Fruit fly (Drosophila melanogaster) whole organism, embryonic: ENCODE results near the gene unc-4.

Source experiments
- CG11560 ChIP-seq: fragments of 200-800 bp; sonication (Bioruptor generic); IDR thresholded peaks from 3 replicates; pipeline ENCODE4 v1.3.6; 2022; ENCODE audit warnings: missing biosample characterization, missing genetic modification characterization
- CG12071 ChIP-seq: fragments of 200-800 bp; sonication (Bioruptor generic); optimal IDR thresholded peaks from 3 replicates; lab custom pipeline; 2018; ENCODE audit warnings: missing biosample characterization, mild to moderate bottlenecking, missing genetic modification characterization
- CG13123 ChIP-seq: fragments of 200-800 bp; sonication (Bioruptor generic); optimal IDR thresholded peaks from 2 replicates; lab custom pipeline; 2016; ENCODE audit warnings: missing biosample characterization, missing genetic modification characterization
- CG1647 ChIP-seq: fragments of 200-800 bp; sonication (Bioruptor generic); optimal IDR thresholded peaks from 3 replicates; lab custom pipeline; 2016; ENCODE audit warnings: missing biosample characterization, missing genetic modification characterization
- CG1792 ChIP-seq: fragments of 200-800 bp; sonication (Bioruptor generic); optimal IDR thresholded peaks from 2 replicates; lab custom pipeline; 2016; ENCODE audit warnings: missing biosample characterization, missing genetic modification characterization
- CG2678 ChIP-seq: fragments of 200-800 bp; sonication (Bioruptor generic); optimal IDR thresholded peaks from 3 replicates; lab custom pipeline; 2019; ENCODE audit warnings: missing biosample characterization, mild to moderate bottlenecking, missing genetic modification characterization, moderate library complexity
- CG2889 ChIP-seq: fragments of 200-800 bp; sonication (Bioruptor generic); IDR thresholded peaks from 3 replicates; pipeline ENCODE4 v1.3.6; 2022; ENCODE audit warnings: missing biosample characterization, missing genetic modification characterization
- CG31441 ChIP-seq: fragments of 200-800 bp; sonication (Bioruptor generic); IDR thresholded peaks from 2 replicates; pipeline ENCODE4 v1.3.6; 2022; ENCODE audit warnings: missing biosample characterization, missing genetic modification characterization
- CG3995 ChIP-seq: fragments of 200-800 bp; sonication (Bioruptor generic); optimal IDR thresholded peaks from 3 replicates; lab custom pipeline; 2016; ENCODE audit warnings: missing biosample characterization, missing genetic modification characterization
- CG4328 ChIP-seq: fragments of 200-800 bp; sonication (Bioruptor generic); optimal IDR thresholded peaks from 3 replicates; lab custom pipeline; 2017; ENCODE audit warnings: missing biosample characterization, missing genetic modification reagents, missing genetic modification characterization
- CG43689 ChIP-seq: fragments of 200-800 bp; sonication (Bioruptor generic); IDR thresholded peaks from 2 replicates; pipeline ENCODE4 v1.3.6; 2022; ENCODE audit warnings: missing biosample characterization, missing genetic modification characterization
- CG6272 ChIP-seq: fragments of 200-800 bp; sonication (Bioruptor generic); IDR thresholded peaks from 2 replicates; pipeline ENCODE4 v1.3.6; 2022; ENCODE audit warnings: missing biosample characterization, missing genetic modification characterization
- CG6654 ChIP-seq: fragments of 200-800 bp; sonication (Bioruptor generic); optimal IDR thresholded peaks from 2 replicates; lab custom pipeline; 2017; ENCODE audit warnings: missing biosample characterization, mild to moderate bottlenecking, missing genetic modification characterization
- CG8359 ChIP-seq: fragments of 200-800 bp; sonication (Bioruptor generic); optimal IDR thresholded peaks from 2 replicates; lab custom pipeline; 2017; ENCODE audit warnings: missing biosample characterization, mild to moderate bottlenecking, missing genetic modification characterization, borderline replicate concordance
- Deaf1 ChIP-seq: fragments of 200-800 bp; optimal IDR thresholded peaks from 3 replicates; lab custom pipeline; 2019; ENCODE audit warnings: missing biosample characterization, mild to moderate bottlenecking, missing genetic modification characterization, moderate library complexity
- Dek ChIP-seq: fragments of 200-800 bp; sonication (Bioruptor generic); optimal IDR thresholded peaks from 3 replicates; lab custom pipeline; 2019; ENCODE audit warnings: missing biosample characterization, mild to moderate bottlenecking, missing genetic modification characterization, moderate library complexity
- Dref ChIP-seq: fragments of 200-800 bp; sonication (Bioruptor generic); IDR thresholded peaks from 2 replicates; pipeline ENCODE4 v1.3.6; 2022; ENCODE audit warnings: missing biosample characterization, missing genetic modification characterization
- Gug ChIP-seq: fragments of 200-800 bp; sonication (Bioruptor generic); IDR thresholded peaks from 4 replicates; pipeline ENCODE4 v1.3.6; 2022; ENCODE audit warnings: missing biosample characterization, missing genetic modification characterization
- Max ChIP-seq: fragments of 200-800 bp; sonication (Bioruptor generic); optimal IDR thresholded peaks from 2 replicates; lab custom pipeline; 2016; ENCODE audit warnings: missing biosample characterization, mild to moderate bottlenecking, missing genetic modification characterization
- Mrtf ChIP-seq: fragments of 200-800 bp; sonication (Bioruptor generic); IDR thresholded peaks from 3 replicates; pipeline ENCODE4 v1.3.6; 2022; ENCODE audit warnings: missing biosample characterization, missing genetic modification characterization
- NFAT ChIP-seq: fragments of 200-800 bp; sonication (Bioruptor generic); IDR thresholded peaks from 2 replicates; pipeline ENCODE4 v1.3.6; 2022; ENCODE audit warnings: missing biosample characterization, missing genetic modification characterization
- Pdp1 ChIP-seq, 2 experiments: fragments of 200-800 bp; sonication (Bioruptor generic); optimal IDR thresholded peaks; 3 replicates each; lab custom pipeline; 2016; ENCODE audit warnings: missing biosample characterization in 2 of 2, missing genetic modification characterization in 2 of 2, mild to moderate bottlenecking in 1 of 2, moderate library complexity in 1 of 2
- Poxn ChIP-seq: fragments of 200-800 bp; sonication (Bioruptor generic); IDR thresholded peaks from 2 replicates; pipeline ENCODE4 v1.3.6; 2022; ENCODE audit warnings: missing biosample characterization, missing genetic modification characterization
- Scr ChIP-seq: fragments of 200-800 bp; sonication (Bioruptor generic); IDR thresholded peaks from 2 replicates; pipeline ENCODE4 v1.3.6; 2022; ENCODE audit warnings: missing biosample characterization, missing genetic modification characterization; ENCODE audit not compliant: partially characterized antibody
- Sry-δ ChIP-seq: fragments of 200-800 bp; sonication (Bioruptor generic); optimal IDR thresholded peaks from 2 replicates; lab custom pipeline; 2016; ENCODE audit warnings: missing biosample characterization, missing genetic modification characterization
- Ssrp ChIP-seq: fragments of 200-800 bp; sonication (Bioruptor generic); optimal IDR thresholded peaks from 2 replicates; lab custom pipeline; 2018; ENCODE audit warnings: missing biosample characterization, mild to moderate bottlenecking, missing genetic modification characterization, moderate library complexity
- Taf1 ChIP-seq: fragments of 200-800 bp; sonication (Bioruptor generic); IDR thresholded peaks from 2 replicates; pipeline ENCODE4 v1.3.6; 2022; ENCODE audit warnings: missing biosample characterization, missing genetic modification characterization
- YL-1 ChIP-seq: fragments of 200-800 bp; sonication (Bioruptor generic); optimal IDR thresholded peaks from 3 replicates; lab custom pipeline; 2017; ENCODE audit warnings: missing biosample characterization, mild to moderate bottlenecking, missing genetic modification characterization
- ato ChIP-seq: fragments of 200-800 bp; sonication (Bioruptor generic); IDR thresholded peaks from 2 replicates; pipeline ENCODE4 v1.3.6; 2022; ENCODE audit warnings: missing biosample characterization, missing genetic modification characterization; ENCODE audit not compliant: partially characterized antibody
- az2 ChIP-seq: fragments of 200-800 bp; sonication (Bioruptor generic); optimal IDR thresholded peaks from 3 replicates; lab custom pipeline; 2016; ENCODE audit warnings: missing biosample characterization, missing genetic modification characterization
- cad ChIP-seq: fragments of >200 bp; optimal IDR thresholded peaks from 2 replicates; lab custom pipeline; 2017; ENCODE audit warnings: missing biosample characterization, missing genetic modification characterization
- chinmo ChIP-seq: fragments of 200-800 bp; sonication (Bioruptor generic); IDR thresholded peaks from 4 replicates; pipeline ENCODE4 v1.3.6; 2022; ENCODE audit warnings: missing biosample characterization, missing genetic modification characterization; ENCODE audit not compliant: partially characterized antibody
- cwo ChIP-seq: fragments of 200-800 bp; sonication (Bioruptor generic); optimal IDR thresholded peaks from 3 replicates; lab custom pipeline; 2017; ENCODE audit warnings: missing biosample characterization, missing genetic modification characterization, mild to moderate bottlenecking, moderate library complexity, missing genetic modification reagents
- ems ChIP-seq: fragments of 200-800 bp; sonication (Bioruptor generic); optimal IDR thresholded peaks from 3 replicates; lab custom pipeline; 2016; ENCODE audit warnings: missing biosample characterization, missing genetic modification characterization
- esg ChIP-seq: fragments of 200-800 bp; sonication (Bioruptor generic); conservative IDR thresholded peaks from 2 replicates; pipeline ENCODE4 v1.3.6; 2022; ENCODE audit warnings: missing biosample characterization, missing genetic modification characterization
- ewg ChIP-seq: fragments of 200-800 bp; sonication (Bioruptor generic); optimal IDR thresholded peaks from 3 replicates; lab custom pipeline; 2017; ENCODE audit warnings: mild to moderate bottlenecking, missing biosample characterization, missing genetic modification reagents, missing genetic modification characterization
- ftz-f1 ChIP-seq: fragments of 200-800 bp; sonication (Bioruptor generic); optimal IDR thresholded peaks from 2 replicates; lab custom pipeline; 2016; ENCODE audit warnings: missing biosample characterization, missing genetic modification characterization
- gem ChIP-seq: fragments of 200-800 bp; sonication (Bioruptor generic); optimal IDR thresholded peaks from 2 replicates; lab custom pipeline; 2019; ENCODE audit warnings: missing biosample characterization, mild to moderate bottlenecking, missing genetic modification characterization, moderate library complexity
- hkb ChIP-seq, 2 experiments: fragments of 200-800 bp in 1 of 2; fragments of >200 bp in 1 of 2; sonication (Bioruptor generic) in 1 of 2; IDR thresholded peaks in 1 of 2; optimal IDR thresholded peaks in 1 of 2; 2 replicates each; pipeline versions ENCODE4 v1.3.6 to Lab custom; 2017 to 2022; ENCODE audit warnings: missing biosample characterization in 1 of 2, missing genetic modification characterization in 1 of 2
- lola ChIP-seq, 3 experiments: fragments of >200 bp in 2 of 3; fragments of 200-800 bp in 1 of 3; sonication (Bioruptor generic) in 1 of 3; optimal IDR thresholded peaks; 2 replicates each; lab custom pipeline; 2017 to 2019; ENCODE audit warnings: missing biosample characterization in 3 of 3, missing genetic modification characterization in 3 of 3, mild to moderate bottlenecking in 1 of 3, moderate library complexity in 1 of 3
- mirr ChIP-seq: fragments of 200-800 bp; sonication (Bioruptor generic); optimal IDR thresholded peaks from 3 replicates; lab custom pipeline; 2018; ENCODE audit warnings: missing biosample characterization, mild to moderate bottlenecking, missing genetic modification characterization
- nmo ChIP-seq: fragments of 200-800 bp; sonication (Bioruptor generic); optimal IDR thresholded peaks from 2 replicates; lab custom pipeline; 2018; ENCODE audit warnings: missing biosample characterization, mild to moderate bottlenecking, missing genetic modification characterization, moderate library complexity
- onecut ChIP-seq: fragments of 200-800 bp; sonication (Bioruptor generic); IDR thresholded peaks from 2 replicates; pipeline ENCODE4 v1.3.6; 2022; ENCODE audit warnings: missing biosample characterization, missing genetic modification characterization
- pum ChIP-seq: fragments of 200-800 bp; sonication (Bioruptor generic); optimal IDR thresholded peaks from 2 replicates; lab custom pipeline; 2016; ENCODE audit warnings: missing biosample characterization, missing genetic modification characterization
- row ChIP-seq: fragments of 200-800 bp; sonication (Bioruptor generic); IDR thresholded peaks from 3 replicates; pipeline ENCODE4 v1.3.6; 2022; ENCODE audit warnings: missing biosample characterization, missing genetic modification characterization
- slou ChIP-seq: fragments of 200-800 bp; sonication (Bioruptor generic); optimal IDR thresholded peaks from 3 replicates; lab custom pipeline; 2016; ENCODE audit warnings: missing biosample characterization, missing genetic modification characterization
- sna ChIP-seq: fragments of 200-800 bp; sonication (Bioruptor generic); IDR thresholded peaks from 2 replicates; pipeline ENCODE4 v1.3.6; 2022; ENCODE audit warnings: missing biosample characterization, missing genetic modification characterization; ENCODE audit not compliant: partially characterized antibody
- sr ChIP-seq: fragments of 200-800 bp; sonication (Bioruptor generic); IDR thresholded peaks from 3 replicates; pipeline ENCODE4 v1.3.6; 2022; ENCODE audit warnings: missing biosample characterization, missing genetic modification characterization
- ssp ChIP-seq: fragments of 200-800 bp; sonication (Bioruptor generic); IDR thresholded peaks from 2 replicates; pipeline ENCODE4 v1.3.6; 2022; ENCODE audit warnings: missing biosample characterization, missing genetic modification characterization
- wdn ChIP-seq: fragments of 200-800 bp; sonication (Bioruptor generic); IDR thresholded peaks from 2 replicates; pipeline ENCODE4 v1.3.6; 2022; ENCODE audit warnings: missing biosample characterization, missing genetic modification characterization
- wek ChIP-seq: fragments of 200-800 bp; sonication (Bioruptor generic); optimal IDR thresholded peaks from 3 replicates; lab custom pipeline; 2018; ENCODE audit warnings: missing biosample characterization, mild to moderate bottlenecking, missing genetic modification characterization, moderate library complexity

unc-4 gene

dm6 chrX:17821466-17821865 is 53.1 kb downstream of the unc-4 start (continued):
- TF ChIP-seq chinmo: 0 out of 4 replicates have a peak, but pooled peaks have one; percentile 35
- no peak for TF ChIP-seq Mrtf (GFP tag; lab: Robert Waterston, UW)
- no peak for TF ChIP-seq CG12071
- TF ChIP-seq row: no peak
- peak in 1 of 2 experiments; percentile 18 for TF ChIP-seq Pdp1 (GFP tag; optimal IDR thresholded peaks at IDR 0.05; lab: Kevin White, UChicago)
- no peak for TF ChIP-seq Poxn
- TF ChIP-seq CG13123: no peak
- TF ChIP-seq Gug (GFP tag; lab: Robert Waterston, UW): no peak
- TF ChIP-seq Dek (tag; lab: Kevin White, UChicago): no peak
- TF ChIP-seq ftz-f1 (GFP tag; lab: Kevin White, UChicago): peak; percentile 38
- TF ChIP-seq CG3995 (GFP tag; lab: Kevin White, UChicago): peak; percentile 96
- no peak for TF ChIP-seq Ssrp (tag; lab: Kevin White, UChicago)
- TF ChIP-seq Dref (GFP tag; lab: Robert Waterston, UW): no peak
- TF ChIP-seq cad (GFP tag; lab: Kevin White, UChicago): no peak
- TF ChIP-seq onecut (GFP tag; lab: Robert Waterston, UW): no peak
- TF ChIP-seq sna (GFP tag; lab: Robert Waterston, UW): no peak
- no peak for TF ChIP-seq CG11560
- peak; percentile 34; the same call in 1 of the 2 replicates for TF ChIP-seq CG31441 (GFP tag; lab: Robert Waterston, UW)
- no peak for TF ChIP-seq gem (tag; lab: Kevin White, UChicago)
- TF ChIP-seq Max (GFP tag; lab: Kevin White, UChicago): no peak
- no peak for TF ChIP-seq CG8359 (GFP tag; lab: Kevin White, UChicago)
- no peak for TF ChIP-seq ato
- no peak for TF ChIP-seq Sry-δ (GFP tag; lab: Kevin White, UChicago)
- TF ChIP-seq CG6272 (GFP tag; lab: Robert Waterston, UW): no peak
- TF ChIP-seq Deaf1 (tag; lab: Kevin White, UChicago): no peak
- TF ChIP-seq hkb (optimal IDR thresholded peaks at IDR 0.05; lab: Kevin White, UChicago): no peak
- TF ChIP-seq hkb (GFP tag; IDR thresholded peaks at IDR 0.05; lab: Robert Waterston, UW): no peak
- no peak for TF ChIP-seq CG43689 (GFP tag; lab: Robert Waterston, UW)
- no peak for TF ChIP-seq CG4328 (GFP tag; lab: Kevin White, UChicago)
- peak; percentile 16; the same call in 1 of the 2 replicates for TF ChIP-seq Scr
- TF ChIP-seq CG2678 (tag; lab: Kevin White, UChicago): no peak
- no peak for TF ChIP-seq wdn (GFP tag; lab: Robert Waterston, UW)
- no peak for TF ChIP-seq CG1647 (GFP tag; lab: Kevin White, UChicago)
- TF ChIP-seq sr: peak; percentile 35; the same call in 1 of the 3 replicates
- TF ChIP-seq esg: no peak
- no peak for TF ChIP-seq Taf1 (GFP tag; lab: Robert Waterston, UW)
- no peak for TF ChIP-seq nmo
- no peak for TF ChIP-seq az2 (GFP tag; lab: Kevin White, UChicago)
- no peak for TF ChIP-seq NFAT (GFP tag; lab: Robert Waterston, UW)
- no peak for TF ChIP-seq ssp (GFP tag; lab: Robert Waterston, UW)
- TF ChIP-seq ems: no peak
- TF ChIP-seq pum (GFP tag; lab: Kevin White, UChicago): no peak
- no peak for TF ChIP-seq slou (GFP tag; lab: Kevin White, UChicago)
- TF ChIP-seq wek (GFP tag; lab: Kevin White, UChicago): no peak
- no peak for TF ChIP-seq lola (GFP tag; optimal IDR thresholded peaks at IDR 0.05; lab: Kevin White, UChicago)
- no peak for TF ChIP-seq CG1792 (GFP tag; lab: Kevin White, UChicago)
- no peak for TF ChIP-seq CG2889 (GFP tag; lab: Robert Waterston, UW)
- TF ChIP-seq mirr (GFP tag; lab: Kevin White, UChicago): peak; percentile 66
- TF ChIP-seq YL-1 (GFP tag; lab: Kevin White, UChicago): no peak
- TF ChIP-seq ewg (GFP tag; lab: Kevin White, UChicago): no peak
- no peak for TF ChIP-seq cwo (GFP tag; lab: Kevin White, UChicago)
- no peak for TF ChIP-seq CG6654
